Fruit fly (Drosophila melanogaster): ENCODE data around the gene ems.

Gene ems

DNA sequence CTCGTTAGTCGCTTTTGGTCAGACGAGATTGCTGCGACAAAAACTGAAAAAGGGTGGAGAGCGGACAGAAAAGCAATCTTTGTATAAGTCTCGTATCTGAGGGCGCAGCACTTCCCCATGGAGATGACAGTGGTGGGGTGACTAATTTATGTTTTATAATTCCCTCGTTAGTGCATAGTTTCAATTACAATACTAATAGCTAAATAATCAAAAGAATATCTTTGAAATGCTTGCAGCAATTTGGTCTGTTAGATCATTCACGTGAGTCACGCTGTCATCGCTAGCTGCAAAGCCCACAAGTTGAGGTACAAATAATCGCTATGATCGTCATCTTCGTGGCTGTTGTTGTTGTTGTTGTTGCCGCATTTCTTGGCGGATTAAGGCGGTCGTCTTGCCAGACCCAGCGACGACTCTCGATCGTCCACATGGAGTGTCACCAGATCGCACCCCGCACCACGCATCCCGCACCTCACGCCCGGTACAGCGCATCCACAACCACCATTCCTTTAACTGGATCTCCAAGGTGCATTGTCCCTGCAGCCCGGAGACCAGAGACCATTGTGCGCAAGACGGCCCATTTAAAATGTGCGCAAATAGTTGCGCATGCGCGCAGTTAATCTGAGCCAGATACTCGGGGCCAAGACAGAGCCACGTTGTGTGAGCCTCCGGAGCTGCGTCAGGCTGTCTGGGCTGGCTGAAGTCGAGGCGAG lies 20.3 kb downstream of the ems start (continued):
- TF ChIP-seq CG4328 (GFP tag; optimal IDR thresholded peaks at IDR 0.05): no peak
- no peak for TF ChIP-seq zf30C (GFP tag; optimal IDR thresholded peaks at IDR 0.05)
- peak; percentile 68 for TF ChIP-seq Blimp-1 (GFP tag; optimal IDR thresholded peaks at IDR 0.05)
- TF ChIP-seq dpn (GFP tag; optimal IDR thresholded peaks at IDR 0.05): no peak

DNA sequence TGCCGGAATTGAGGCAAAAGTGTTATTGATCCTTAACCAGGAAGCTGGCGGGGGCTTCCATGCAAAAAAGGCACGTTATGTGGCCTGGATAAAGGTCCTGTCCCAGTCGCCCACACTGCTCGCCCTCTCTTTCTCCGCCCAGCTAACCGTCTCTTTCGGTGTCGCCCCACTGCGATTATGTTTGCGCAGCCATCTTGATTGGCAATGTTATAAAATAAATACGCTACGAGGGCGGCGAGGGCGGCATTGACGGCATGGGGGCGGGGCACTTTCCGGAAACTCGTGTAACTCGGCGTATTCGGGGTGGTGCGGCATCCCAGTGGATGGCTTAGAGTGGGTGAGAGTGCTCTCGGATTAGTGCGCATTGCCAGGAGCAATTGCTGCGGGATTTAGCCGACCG lies 22.0 kb downstream of the ems start:
- no peak for TF ChIP-seq lbe (GFP tag; optimal IDR thresholded peaks at IDR 0.05)
- peak; percentile 66 for TF ChIP-seq seq (GFP tag; IDR thresholded peaks at IDR 0.05)
- no peak for TF ChIP-seq CG1024 (GFP tag; IDR thresholded peaks at IDR 0.05)
- TF ChIP-seq sens (GFP tag): no peak
- TF ChIP-seq wor (GFP tag; IDR thresholded peaks at IDR 0.05): no peak
- TF ChIP-seq Atf6 (GFP tag; IDR thresholded peaks at IDR 0.05): no peak
- TF ChIP-seq NK7.1 (GFP tag; optimal IDR thresholded peaks at IDR 0.05): no peak
- TF ChIP-seq chm (GFP tag; IDR thresholded peaks at IDR 0.05): 0 out of 2 replicates have a peak, but pooled peaks have one; percentile 11
- no peak for TF ChIP-seq CG17802 (tag; optimal IDR thresholded peaks at IDR 0.05)
- no peak for TF ChIP-seq cwo (GFP tag; optimal IDR thresholded peaks at IDR 0.05)
- 0 out of 2 replicates have a peak, but pooled peaks have one; percentile 50 for TF ChIP-seq CG10321 (GFP tag; IDR thresholded peaks at IDR 0.05)
- TF ChIP-seq HLH4C (GFP tag; IDR thresholded peaks at IDR 0.05; ENCODE audit: partially characterized antibody): no peak
- peak; percentile 31 for TF ChIP-seq CG1832 (GFP tag; optimal IDR thresholded peaks at IDR 0.05)
- no peak for TF ChIP-seq CG1647 (GFP tag; optimal IDR thresholded peaks at IDR 0.05)
- TF ChIP-seq CG13624 (GFP tag; optimal IDR thresholded peaks at IDR 0.05): no peak
- TF ChIP-seq Optix (GFP tag; IDR thresholded peaks at IDR 0.05): no peak
- TF ChIP-seq Ssrp (tag; optimal IDR thresholded peaks at IDR 0.05): no peak
- no peak for TF ChIP-seq aop (GFP tag; IDR thresholded peaks at IDR 0.05)
- no peak for TF ChIP-seq sisA (GFP tag; IDR thresholded peaks at IDR 0.05)
- TF ChIP-seq z (GFP tag; IDR thresholded peaks at IDR 0.05): no peak
- TF ChIP-seq crol (GFP tag; IDR thresholded peaks at IDR 0.05): peak; percentile 46; the same call in 1 of the 2 replicates
- no peak for TF ChIP-seq mirr (GFP tag; optimal IDR thresholded peaks at IDR 0.05)
- TF ChIP-seq gro (GFP tag; optimal IDR thresholded peaks at IDR 0.05): no peak
- TF ChIP-seq Dfd (GFP tag; optimal IDR thresholded peaks at IDR 0.05): no peak
- no peak for TF ChIP-seq twi (tag; optimal IDR thresholded peaks at IDR 0.05)
- no peak for TF ChIP-seq Atf-2 (GFP tag; optimal IDR thresholded peaks at IDR 0.05)
- 0 out of 2 replicates have a peak, but pooled peaks have one; percentile 6 for TF ChIP-seq wdn (GFP tag; IDR thresholded peaks at IDR 0.05)
- no peak for TF ChIP-seq CG2875 (GFP tag; optimal IDR thresholded peaks at IDR 0.05)
- TF ChIP-seq zfh1 (GFP tag; IDR thresholded peaks at IDR 0.05): no peak
- no peak for TF ChIP-seq Bteb2 (GFP tag; optimal IDR thresholded peaks at IDR 0.05)
- no peak for TF ChIP-seq CG17568 (GFP tag; optimal IDR thresholded peaks at IDR 0.05)
- TF ChIP-seq lab (GFP tag; optimal IDR thresholded peaks at IDR 0.05): no peak
- peak; percentile 28 for TF ChIP-seq Ets65A (GFP tag)
- no peak for TF ChIP-seq pnt (GFP tag; optimal IDR thresholded peaks at IDR 0.05)
- TF ChIP-seq br (optimal IDR thresholded peaks at IDR 0.05): no peak
- no peak for TF ChIP-seq CG17186 (GFP tag; optimal IDR thresholded peaks at IDR 0.05)
- TF ChIP-seq CG12104 (GFP tag; optimal IDR thresholded peaks at IDR 0.05): no peak
- TF ChIP-seq so (GFP tag; IDR thresholded peaks at IDR 0.05): no peak
- TF ChIP-seq Nf-YB (GFP tag; optimal IDR thresholded peaks at IDR 0.05): peak; percentile 77
- no peak for TF ChIP-seq slbo (GFP tag; IDR thresholded peaks at IDR 0.05)
- TF ChIP-seq sim (GFP tag; IDR thresholded peaks at IDR 0.05): no peak
- no peak for TF ChIP-seq CG15601 (tag; optimal IDR thresholded peaks at IDR 0.05)
- peak; percentile 14 for TF ChIP-seq abd-A (tag; optimal IDR thresholded peaks at IDR 0.05)
- no peak for TF ChIP-seq stc (GFP tag; IDR thresholded peaks at IDR 0.05)
- no peak for TF ChIP-seq fd102C (GFP tag; optimal IDR thresholded peaks at IDR 0.05)
- TF ChIP-seq Neu2 (GFP tag; optimal IDR thresholded peaks at IDR 0.05; ENCODE audit: borderline replicate concordance): no peak

Measured in whole organism, embryonic.